Worm (Caenorhabditis elegans): ENCODE data around the gene ehn-3.

Gene ehn-3

ce11 chrIV:5405345-5405744 is 13.7 kb downstream of the ehn-3 start, which contains the start of gene ZK616.61:
TSS of gene ZK616.61 (plus strand) at chrIV:5405645.
- no peak for TF ChIP-seq hlh-15 (tag; optimal IDR thresholded peaks at IDR 0.05)
- no peak for TF ChIP-seq tbx-2 (tag; optimal IDR thresholded peaks at IDR 0.05)
- no peak for TF ChIP-seq mec-3 (tag; optimal IDR thresholded peaks at IDR 0.05; ENCODE audit: borderline replicate concordance)
- no peak for TF ChIP-seq pqm-1 (tag; optimal IDR thresholded peaks at IDR 0.05)
- TF ChIP-seq nfya-1 (tag; optimal IDR thresholded peaks at IDR 0.05) = no peak
- TF ChIP-seq ztf-16 (tag; optimal IDR thresholded peaks at IDR 0.05) = no peak
- TF ChIP-seq madf-2 (tag; optimal IDR thresholded peaks at IDR 0.05) = no peak
- no peak for TF ChIP-seq sdc-2 (tag; optimal IDR thresholded peaks at IDR 0.05)
- no peak for TF ChIP-seq nhr-232 (tag; optimal IDR thresholded peaks at IDR 0.05)
- no peak for TF ChIP-seq ceh-2 (tag; optimal IDR thresholded peaks at IDR 0.05)
- TF ChIP-seq npax-4 (tag; optimal IDR thresholded peaks at IDR 0.05) = no peak
- no peak for TF ChIP-seq unc-86 (tag; optimal IDR thresholded peaks at IDR 0.05)
- TF ChIP-seq ceh-18 (tag; optimal IDR thresholded peaks at IDR 0.05) = no peak
- no peak for TF ChIP-seq pha-4 (tag; optimal IDR thresholded peaks at IDR 0.05)
- TF ChIP-seq unc-55 (GFP tag; optimal IDR thresholded peaks at IDR 0.05) = no peak

- no peak for TF ChIP-seq Y22D7AL.16 (tag; optimal IDR thresholded peaks at IDR 0.05)
Observed at ce11 chrIV:5400609-5401008, 18.4 kb downstream of the ehn-3 start, which contains the start of gene ZK616.1. TSS of gene ZK616.1 (plus strand) at chrIV:5400909.

- TF ChIP-seq fax-1 (tag; optimal IDR thresholded peaks at IDR 0.05) (no peak), madf-2 (tag; optimal IDR thresholded peaks at IDR 0.05) (no peak), ceh-14 (tag; optimal IDR thresholded peaks at IDR 0.05) (no peak)
Observed at ce11 chrIV:5397539-5397938, 21.5 kb downstream of the ehn-3 start, which contains the start of gene ZK616.2. TSS of gene ZK616.2 (plus strand) at chrIV:5397839.

- TF ChIP-seq sox-4 (tag; optimal IDR thresholded peaks at IDR 0.05) (no peak), lin-11 (tag; optimal IDR thresholded peaks at IDR 0.05) (no peak), ceh-31 (tag; optimal IDR thresholded peaks at IDR 0.05) (no peak), hlh-8 (tag; optimal IDR thresholded peaks at IDR 0.05) (no peak), sdc-2 (tag; optimal IDR thresholded peaks at IDR 0.05) (no peak), tbx-2 (tag; optimal IDR thresholded peaks at IDR 0.05) (no peak), nhr-11 (tag; optimal IDR thresholded peaks at IDR 0.05) (no peak), unc-55 (GFP tag; optimal IDR thresholded peaks at IDR 0.05) (no peak), dve-1 (tag; optimal IDR thresholded peaks at IDR 0.05) (no peak), ceh-34 (tag; optimal IDR thresholded peaks at IDR 0.05) (no peak), ceh-14 (tag; optimal IDR thresholded peaks at IDR 0.05) (no peak), unc-3 (GFP tag; conservative IDR thresholded peaks at IDR 0.05) (no peak), unc-3 (tag; optimal IDR thresholded peaks at IDR 0.05) (no peak)
Observed at ce11 chrIV:5396769-5397168, 22.3 kb downstream of the ehn-3 start, which contains the start of gene ZK616.3. TSS of gene ZK616.3 (plus strand) at chrIV:5397069.

ce11 chrIV:5394687-5395086 is 24.3 kb downstream of the ehn-3 start, which contains the start of the genes perm-3 and swsn-6:
TSS of gene perm-3 (minus strand) at chrIV:5394804.
TSS of gene swsn-6 (plus strand) at chrIV:5395033.
- TF ChIP-seq fax-1 (tag; optimal IDR thresholded peaks at IDR 0.05) (no peak), ceh-30 (tag; optimal IDR thresholded peaks at IDR 0.05) (peak; percentile 22), hlh-8 (tag; optimal IDR thresholded peaks at IDR 0.05) (no peak), sdc-2 (tag; optimal IDR thresholded peaks at IDR 0.05) (no peak), ceh-14 (tag; optimal IDR thresholded peaks at IDR 0.05) (peak; percentile 19), unc-42 (tag; optimal IDR thresholded peaks at IDR 0.05) (peak; percentile 46), che-1 (tag; optimal IDR thresholded peaks at IDR 0.05) (no peak), ceh-48 (tag; optimal IDR thresholded peaks at IDR 0.05) (peak; percentile 91), elt-2 (tag; optimal IDR thresholded peaks at IDR 0.05) (peak; percentile 41), ceh-19 (GFP tag; optimal IDR thresholded peaks at IDR 0.05) (no peak), nfya-1 (tag; optimal IDR thresholded peaks at IDR 0.05) (peak; percentile 35), Y22D7AL.16 (tag; optimal IDR thresholded peaks at IDR 0.05) (no peak), tbx-2 (tag; optimal IDR thresholded peaks at IDR 0.05) (peak; percentile 30), pat-9 (tag; optimal IDR thresholded peaks at IDR 0.05) (no peak), ceh-31 (tag; optimal IDR thresholded peaks at IDR 0.05) (peak; percentile 30), dmd-4 (tag; optimal IDR thresholded peaks at IDR 0.05; ENCODE audit: borderline replicate concordance) (no peak), C38D4.7 (GFP tag; optimal IDR thresholded peaks at IDR 0.05) (no peak), K09A11.1 (tag; optimal IDR thresholded peaks at IDR 0.05; ENCODE audit: insufficient read depth) (peak; percentile 41), elt-4 (tag; optimal IDR thresholded peaks at IDR 0.05) (no peak), hlh-15 (tag; optimal IDR thresholded peaks at IDR 0.05) (no peak), ahr-1 (tag; optimal IDR thresholded peaks at IDR 0.05) (no peak), unc-86 (tag; optimal IDR thresholded peaks at IDR 0.05) (peak; percentile 9), mec-3 (tag; optimal IDR thresholded peaks at IDR 0.05; ENCODE audit: borderline replicate concordance) (no peak), ceh-18 (tag; optimal IDR thresholded peaks at IDR 0.05) (peak; percentile 19), syd-9 (tag; optimal IDR thresholded peaks at IDR 0.05) (no peak), pros-1 (tag; optimal IDR thresholded peaks at IDR 0.05) (no peak), ama-1 (optimal IDR thresholded peaks at IDR 0.05) (no peak), madf-2 (tag; optimal IDR thresholded peaks at IDR 0.05) (no peak), K02D7.2 (tag; optimal IDR thresholded peaks at IDR 0.05) (no peak), ceh-34 (tag; optimal IDR thresholded peaks at IDR 0.05) (peak; percentile 41)
